Fruit fly (Drosophila melanogaster) whole organism, pupa: ENCODE results near the gene Scr.

Experiments
- CG13204 ChIP-seq: fragments of 200-800 bp; sonication (Bioruptor generic); optimal IDR thresholded peaks from 2 replicates; lab custom pipeline; 2018; ENCODE audit warnings: missing biosample characterization, mild to moderate bottlenecking, missing genetic modification characterization, moderate library complexity
- CG17806 ChIP-seq: fragments of 200-800 bp; sonication (Bioruptor generic); optimal IDR thresholded peaks from 2 replicates; lab custom pipeline; 2018; ENCODE audit warnings: missing biosample characterization, mild to moderate bottlenecking, missing genetic modification characterization, moderate library complexity
- CG32121 ChIP-seq: fragments of 200-800 bp; sonication (Bioruptor generic); IDR thresholded peaks from 2 replicates; pipeline ENCODE4 v1.3.6; 2022; ENCODE audit warnings: missing biosample characterization, missing genetic modification characterization
- CG4496 ChIP-seq: fragments of 200-800 bp; sonication (Bioruptor generic); IDR thresholded peaks from 3 replicates; pipeline ENCODE4 v1.3.6; 2022; ENCODE audit warnings: missing biosample characterization, missing genetic modification characterization
- D1 ChIP-seq: fragments of 200-800 bp; sonication (Bioruptor generic); optimal IDR thresholded peaks from 2 replicates; lab custom pipeline; 2018; ENCODE audit warnings: missing biosample characterization, mild to moderate bottlenecking, missing genetic modification characterization, moderate library complexity
- EcR ChIP-seq: fragments of 200-800 bp; sonication (Bioruptor generic); optimal IDR thresholded peaks from 3 replicates; lab custom pipeline; 2019; ENCODE audit warnings: missing biosample characterization, missing genetic modification characterization, mild to moderate bottlenecking, moderate library complexity, missing genetic modification reagents
- Ets98B ChIP-seq: fragments of 200-800 bp; sonication (Bioruptor generic); IDR thresholded peaks from 2 replicates; pipeline ENCODE4 v1.3.6; 2022; ENCODE audit warnings: missing biosample characterization, missing genetic modification characterization
- Pif1B ChIP-seq: fragments of 200-800 bp; sonication (Bioruptor generic); optimal IDR thresholded peaks from 3 replicates; lab custom pipeline; 2016; ENCODE audit warnings: missing biosample characterization, missing genetic modification characterization

dm6 chr3R:6812876-6813199 is 36.9 kb downstream of the Scr start:
- no peak for TF ChIP-seq EcR (GFP tag; lab: Kevin White, UChicago)
- TF ChIP-seq CG4496 (GFP tag; lab: Robert Waterston, UW): no peak
- TF ChIP-seq D1 (tag; lab: Kevin White, UChicago): no peak
- TF ChIP-seq CG32121 (GFP tag; lab: Robert Waterston, UW): no peak
- TF ChIP-seq CG13204: no peak
- no peak for TF ChIP-seq CG17806 (tag; lab: Kevin White, UChicago)
- no peak for TF ChIP-seq Pif1B (GFP tag; lab: Kevin White, UChicago)
- no peak for TF ChIP-seq Ets98B
